Fruit fly (Drosophila melanogaster) whole organism, prepupa: ENCODE results near the gene CG2321.

Experiments
- Blimp-1 ChIP-seq: fragments of 200-800 bp; sonication (Bioruptor generic); optimal IDR thresholded peaks from 3 replicates; lab custom pipeline; 2017; ENCODE audit warnings: missing biosample characterization, missing genetic modification characterization, mild to moderate bottlenecking, moderate library complexity, missing genetic modification reagents
- CG10669 ChIP-seq: fragments of 200-800 bp; sonication (Bioruptor generic); optimal IDR thresholded peaks from 3 replicates; lab custom pipeline; 2018; ENCODE audit warnings: missing biosample characterization, mild to moderate bottlenecking, missing genetic modification characterization, moderate library complexity
- CG11762 ChIP-seq: fragments of 200-800 bp; sonication (Bioruptor generic); optimal IDR thresholded peaks from 3 replicates; lab custom pipeline; 2016; ENCODE audit warnings: missing biosample characterization, missing genetic modification characterization; ENCODE audit not compliant: insufficient read depth
- CG3032 ChIP-seq: fragments of 200-800 bp; optimal IDR thresholded peaks from 2 replicates; lab custom pipeline; 2019; ENCODE audit warnings: missing biosample characterization, mild to moderate bottlenecking, missing genetic modification characterization, moderate library complexity
- CG31627 ChIP-seq: fragments of 200-800 bp; sonication (Bioruptor generic); optimal IDR thresholded peaks from 3 replicates; lab custom pipeline; 2016; ENCODE audit warnings: missing biosample characterization, missing genetic modification characterization
- CG32006 ChIP-seq: fragments of 200-800 bp; sonication (Bioruptor generic); optimal IDR thresholded peaks from 3 replicates; lab custom pipeline; 2017; ENCODE audit warnings: missing biosample characterization, mild to moderate bottlenecking, missing genetic modification characterization
- CG34406 ChIP-seq: fragments of 200-800 bp; sonication (Bioruptor generic); optimal IDR thresholded peaks from 3 replicates; lab custom pipeline; 2016; ENCODE audit warnings: missing biosample characterization, missing genetic modification characterization
- CG6276 ChIP-seq: fragments of 200-800 bp; sonication (Bioruptor generic); optimal IDR thresholded peaks from 2 replicates; lab custom pipeline; 2017; ENCODE audit warnings: missing biosample characterization, mild to moderate bottlenecking, missing genetic modification characterization
- CG6792 ChIP-seq: fragments of 200-800 bp; sonication (Bioruptor generic); optimal IDR thresholded peaks from 3 replicates; lab custom pipeline; 2016; ENCODE audit warnings: missing biosample characterization, missing genetic modification characterization
- CG6808 ChIP-seq: fragments of 200-800 bp; sonication (Bioruptor generic); optimal IDR thresholded peaks from 3 replicates; lab custom pipeline; 2017; ENCODE audit warnings: missing biosample characterization, missing genetic modification characterization, mild to moderate bottlenecking, moderate library complexity, missing genetic modification reagents
- CG7368 ChIP-seq: fragments of 200-800 bp; sonication (Bioruptor generic); optimal IDR thresholded peaks from 3 replicates; lab custom pipeline; 2016; ENCODE audit warnings: missing biosample characterization, missing genetic modification characterization
- CG8119 ChIP-seq: fragments of 200-800 bp; sonication (Bioruptor generic); IDR thresholded peaks from 3 replicates; pipeline ENCODE4 v1.3.6; 2022; ENCODE audit warnings: missing biosample characterization, missing genetic modification characterization
- CG8319 ChIP-seq: fragments of 200-800 bp; sonication (Bioruptor generic); optimal IDR thresholded peaks from 3 replicates; lab custom pipeline; 2016; ENCODE audit warnings: missing biosample characterization, missing genetic modification characterization
- CG9139 ChIP-seq: fragments of 200-800 bp; sonication (Bioruptor generic); optimal IDR thresholded peaks from 3 replicates; lab custom pipeline; 2017; ENCODE audit warnings: missing biosample characterization, mild to moderate bottlenecking, missing genetic modification characterization
- Eip75B ChIP-seq: fragments of 200-800 bp; sonication (Bioruptor generic); optimal IDR thresholded peaks from 3 replicates; lab custom pipeline; 2016; ENCODE audit warnings: missing biosample characterization, missing genetic modification characterization
- Eip78C ChIP-seq: fragments of 200-800 bp; sonication (Bioruptor generic); peaks from one replicate; lab custom pipeline; 2016; ENCODE audit warnings: missing biosample characterization, missing genetic modification characterization
- Eip93F ChIP-seq: fragments of 200-800 bp; sonication (Bioruptor generic); optimal IDR thresholded peaks from 2 replicates; lab custom pipeline; 2016; ENCODE audit warnings: missing biosample characterization, mild to moderate bottlenecking, missing genetic modification characterization
- Ets21C ChIP-seq: fragments of 200-800 bp; sonication (Bioruptor generic); optimal IDR thresholded peaks from 3 replicates; lab custom pipeline; 2016; ENCODE audit warnings: missing biosample characterization, missing genetic modification characterization
- Ets96B ChIP-seq: fragments of 200-800 bp; optimal IDR thresholded peaks from 2 replicates; lab custom pipeline; 2019; ENCODE audit warnings: missing biosample characterization, mild to moderate bottlenecking, missing genetic modification characterization, moderate library complexity
- Hr38 ChIP-seq: sonication (Bioruptor generic); optimal IDR thresholded peaks from 2 replicates; lab custom pipeline; 2016; ENCODE audit warnings: missing biosample characterization, missing genetic modification characterization
- Hr39 ChIP-seq: fragments of 200-800 bp; sonication (Bioruptor generic); optimal IDR thresholded peaks from 2 replicates; lab custom pipeline; 2016; ENCODE audit warnings: missing biosample characterization, missing genetic modification characterization
- Hr4 ChIP-seq: fragments of 200-800 bp; sonication (Bioruptor generic); optimal IDR thresholded peaks from 3 replicates; lab custom pipeline; 2016; ENCODE audit warnings: missing biosample characterization, missing genetic modification characterization
- Lpt ChIP-seq: fragments of 200-800 bp; sonication (Bioruptor generic); optimal IDR thresholded peaks from 3 replicates; lab custom pipeline; 2016; ENCODE audit warnings: missing biosample characterization, missing genetic modification characterization
- Met ChIP-seq: fragments of 200-800 bp; sonication (Bioruptor generic); optimal IDR thresholded peaks from 3 replicates; lab custom pipeline; 2016; ENCODE audit warnings: missing biosample characterization, missing genetic modification characterization
- Sox14 ChIP-seq: fragments of 200-800 bp; sonication (Bioruptor generic); optimal IDR thresholded peaks from 3 replicates; lab custom pipeline; 2016; ENCODE audit warnings: missing biosample characterization, missing genetic modification characterization
- Sox15 ChIP-seq: fragments of 200-800 bp; sonication (Bioruptor generic); optimal IDR thresholded peaks from 3 replicates; lab custom pipeline; 2016; ENCODE audit warnings: missing biosample characterization, missing genetic modification characterization
- achi ChIP-seq: fragments of 200-800 bp; sonication (Bioruptor generic); optimal IDR thresholded peaks from 3 replicates; lab custom pipeline; 2016; ENCODE audit warnings: missing biosample characterization, missing genetic modification characterization
- acj6 ChIP-seq: fragments of 200-800 bp; sonication (Bioruptor generic); optimal IDR thresholded peaks from 3 replicates; lab custom pipeline; 2016; ENCODE audit warnings: missing biosample characterization, missing genetic modification characterization
- cyc ChIP-seq: fragments of 200-800 bp; sonication (Bioruptor generic); optimal IDR thresholded peaks from 3 replicates; lab custom pipeline; 2016; ENCODE audit warnings: missing biosample characterization, missing genetic modification characterization
- dac ChIP-seq: fragments of 200-800 bp; sonication (Bioruptor generic); optimal IDR thresholded peaks from 2 replicates; lab custom pipeline; 2017; ENCODE audit warnings: missing biosample characterization, mild to moderate bottlenecking, missing genetic modification characterization
- dsx ChIP-seq: fragments of 200-800 bp; optimal IDR thresholded peaks from 3 replicates; lab custom pipeline; 2019; ENCODE audit warnings: missing biosample characterization, mild to moderate bottlenecking, missing genetic modification characterization, moderate library complexity; ENCODE audit not compliant: poor library complexity, severe bottlenecking
- eg ChIP-seq: fragments of 200-800 bp; sonication (Bioruptor generic); IDR thresholded peaks from 3 replicates; pipeline ENCODE4 v1.3.6; 2022; ENCODE audit warnings: missing biosample characterization, missing genetic modification characterization
- esn ChIP-seq: fragments of 200-800 bp; sonication (Bioruptor generic); optimal IDR thresholded peaks from 2 replicates; lab custom pipeline; 2016; ENCODE audit warnings: missing biosample characterization, mild to moderate bottlenecking, missing genetic modification characterization, moderate library complexity
- fd59A ChIP-seq: fragments of 200-800 bp; sonication (Bioruptor generic); optimal IDR thresholded peaks from 2 replicates; lab custom pipeline; 2017; ENCODE audit warnings: missing biosample characterization, mild to moderate bottlenecking, missing genetic modification characterization, missing genetic modification reagents
- lz ChIP-seq: fragments of 200-800 bp; sonication (Bioruptor generic); optimal IDR thresholded peaks from 3 replicates; lab custom pipeline; 2016; ENCODE audit warnings: missing biosample characterization, missing genetic modification characterization
- salr ChIP-seq, 2 experiments: fragments of 200-800 bp; sonication (Bioruptor generic); optimal IDR thresholded peaks; 3 replicates each; lab custom pipeline; 2016 to 2018; ENCODE audit warnings: missing biosample characterization in 2 of 2, missing genetic modification characterization in 2 of 2, mild to moderate bottlenecking in 1 of 2
- spab ChIP-seq: fragments of 200-800 bp; sonication (Bioruptor generic); optimal IDR thresholded peaks from 2 replicates; lab custom pipeline; 2017; ENCODE audit warnings: missing biosample characterization, mild to moderate bottlenecking, missing genetic modification characterization, missing genetic modification reagents
- ss ChIP-seq, 2 experiments: fragments of 200-800 bp; sonication (Bioruptor generic); optimal IDR thresholded peaks; 2 replicates in 1 of 2; 3 replicates in 1 of 2; lab custom pipeline; 2017 to 2018; ENCODE audit warnings: mild to moderate bottlenecking in 2 of 2, missing biosample characterization in 2 of 2, missing genetic modification characterization in 2 of 2, moderate library complexity in 1 of 2
- vri ChIP-seq: fragments of 200-800 bp; sonication (Bioruptor generic); optimal IDR thresholded peaks from 3 replicates; lab custom pipeline; 2016; ENCODE audit warnings: missing biosample characterization, mild to moderate bottlenecking, missing genetic modification characterization

CG2321 gene

DNA sequence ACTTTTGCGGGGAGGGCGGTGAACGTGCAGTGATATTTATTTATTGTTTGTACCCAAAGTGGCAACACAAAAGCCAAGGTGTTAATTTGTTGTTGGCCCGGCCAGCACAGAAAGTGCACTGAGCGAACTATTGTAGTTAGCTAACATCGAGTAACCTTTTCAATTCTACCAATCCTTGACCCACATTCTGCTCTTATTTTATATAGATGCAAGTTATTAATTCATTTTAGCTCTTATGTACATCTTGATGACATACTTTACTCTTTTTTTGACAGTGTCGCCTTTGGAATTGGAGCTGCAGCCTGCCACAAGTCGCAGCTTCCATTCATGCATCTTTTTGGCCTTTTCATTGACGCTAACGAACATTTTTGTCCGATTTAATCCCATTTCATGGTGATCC lies 49.4 kb upstream of the CG2321 start (continued):
- TF ChIP-seq Blimp-1 (GFP tag; lab: Kevin White, UChicago) (peak; percentile 22), CG34406 (GFP tag; lab: Kevin White, UChicago) (peak; percentile 50), Sox15 (GFP tag; lab: Kevin White, UChicago) (no peak), cyc (GFP tag; lab: Kevin White, UChicago) (peak; percentile 73), CG8119 (GFP tag; lab: Robert Waterston, UW) (0 out of 3 replicates have a peak, but pooled peaks have one; percentile 43), dsx (GFP tag; lab: Kevin White, UChicago) (no peak), CG7368 (GFP tag; lab: Kevin White, UChicago) (peak; percentile 52), fd59A (GFP tag; lab: Kevin White, UChicago) (no peak), achi (GFP tag; lab: Kevin White, UChicago) (peak; percentile 52), esn (GFP tag; lab: Kevin White, UChicago) (peak; percentile 77), CG9139 (GFP tag; lab: Kevin White, UChicago) (no peak), CG6792 (GFP tag; lab: Kevin White, UChicago) (peak; percentile 53), acj6 (peak; percentile 51), CG3032 (tag; lab: Kevin White, UChicago) (no peak), CG6808 (GFP tag; lab: Kevin White, UChicago) (peak; percentile 26), CG8319 (GFP tag; lab: Kevin White, UChicago) (peak; percentile 32), Eip75B (GFP tag; lab: Kevin White, UChicago) (peak; percentile 55), Eip93F (GFP tag; lab: Kevin White, UChicago) (no peak), Ets21C (GFP tag; lab: Kevin White, UChicago) (peak; percentile 50), CG11762 (GFP tag; lab: Kevin White, UChicago) (peak; percentile 17)

- TF ChIP-seq dsx (GFP tag; lab: Kevin White, UChicago) (peak; percentile 22), eg (GFP tag; lab: Robert Waterston, UW) (no peak)
Observed at dm6 chr3R:29526565-29526964, 37.5 kb upstream of the CG2321 start.

DNA sequence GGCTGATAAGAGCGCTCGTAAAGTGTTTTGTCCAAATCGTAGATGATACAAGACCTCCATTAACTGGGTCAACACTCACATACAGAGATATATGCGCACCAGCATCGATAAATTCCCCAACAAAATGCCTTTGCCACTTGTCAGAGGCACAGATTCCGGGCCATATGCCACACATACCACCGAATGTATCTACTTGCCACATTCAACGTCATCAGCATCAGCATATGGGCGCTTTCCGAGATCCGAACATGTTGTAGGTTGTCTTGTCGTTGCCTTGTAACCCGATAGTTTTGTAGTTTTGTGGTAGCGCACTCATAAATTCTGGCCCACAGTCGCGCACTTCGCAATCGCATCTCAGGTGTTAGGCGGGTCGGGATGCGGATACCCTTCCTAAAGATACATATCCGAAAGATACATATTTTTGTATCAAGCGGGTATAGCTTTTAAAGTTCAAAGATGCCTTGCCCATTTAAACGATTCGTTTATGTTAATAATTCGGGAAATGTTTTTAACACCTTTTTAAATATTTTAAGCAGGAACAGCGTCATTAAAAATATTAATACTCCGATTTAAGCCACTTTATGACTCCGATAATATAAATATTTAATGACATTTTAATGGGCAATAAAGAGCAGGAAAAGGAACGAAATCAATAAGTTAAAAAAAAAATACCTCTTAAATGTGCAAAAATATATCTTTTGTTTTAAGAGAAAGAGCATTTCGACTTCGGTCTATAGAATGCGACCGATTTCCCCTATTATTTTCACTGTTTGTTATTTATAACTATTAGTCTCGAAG lies 35.1 kb upstream of the CG2321 start:
- TF ChIP-seq CG32006 (GFP tag; lab: Kevin White, UChicago) (peak; percentile 10), CG6792 (GFP tag; lab: Kevin White, UChicago) (no peak), Eip78C (GFP tag; lab: Kevin White, UChicago) (peak; percentile 19), lz (GFP tag; lab: Kevin White, UChicago) (no peak)

- peak; percentile 5 to 27 for TF ChIP-seq salr (GFP tag; optimal IDR thresholded peaks at IDR 0.05; lab: Kevin White, UChicago)
- TF ChIP-seq Lpt (GFP tag; lab: Kevin White, UChicago) = peak; percentile 7
- TF ChIP-seq Blimp-1 (GFP tag; lab: Kevin White, UChicago) = no peak
- peak; percentile 47 for TF ChIP-seq esn (GFP tag; lab: Kevin White, UChicago)
- TF ChIP-seq CG9139 (GFP tag; lab: Kevin White, UChicago) = no peak
- TF ChIP-seq CG11762 (GFP tag; lab: Kevin White, UChicago) = no peak
- TF ChIP-seq vri (GFP tag; lab: Kevin White, UChicago) = peak; percentile 9
- no peak for TF ChIP-seq Eip93F (GFP tag; lab: Kevin White, UChicago)
- no peak for TF ChIP-seq Hr38 (GFP tag; lab: Kevin White, UChicago)
- TF ChIP-seq CG6276 (GFP tag; lab: Kevin White, UChicago) = no peak
- peak; percentile 28 for TF ChIP-seq CG8319 (GFP tag; lab: Kevin White, UChicago)
- peak; percentile 75 for TF ChIP-seq CG10669 (GFP tag; lab: Kevin White, UChicago)
- TF ChIP-seq cyc (GFP tag; lab: Kevin White, UChicago) = peak; percentile 46
- peak; percentile 37 for TF ChIP-seq CG32006 (GFP tag; lab: Kevin White, UChicago)
- TF ChIP-seq Sox15 (GFP tag; lab: Kevin White, UChicago) = no peak
- TF ChIP-seq CG31627 (GFP tag; lab: Kevin White, UChicago) = peak; percentile 25
- TF ChIP-seq dac (GFP tag; lab: Kevin White, UChicago) = no peak
- TF ChIP-seq Met (GFP tag; lab: Kevin White, UChicago) = peak; percentile 41
- peak; percentile 24; the same call in 1 of the 3 replicates for TF ChIP-seq eg (GFP tag; lab: Robert Waterston, UW)
- TF ChIP-seq lz (GFP tag; lab: Kevin White, UChicago) = peak; percentile 29
- TF ChIP-seq CG6792 (GFP tag; lab: Kevin White, UChicago) = peak; percentile 49
- TF ChIP-seq CG6808 (GFP tag; lab: Kevin White, UChicago) = peak; percentile 73
- TF ChIP-seq Sox14 (GFP tag; lab: Kevin White, UChicago) = peak; percentile 36
- TF ChIP-seq CG34406 (GFP tag; lab: Kevin White, UChicago) = peak; percentile 26
- TF ChIP-seq dsx (GFP tag; lab: Kevin White, UChicago) = peak; percentile 65
- peak; percentile 37 for TF ChIP-seq Hr4 (GFP tag; lab: Kevin White, UChicago)
- TF ChIP-seq Ets96B (tag; lab: Kevin White, UChicago) = peak; percentile 75
- peak; percentile 67 for TF ChIP-seq spab (GFP tag; lab: Kevin White, UChicago)
- TF ChIP-seq Hr39 (GFP tag; lab: Kevin White, UChicago) = peak; percentile 22
- peak in 1 of 2 experiments; percentile 55 for TF ChIP-seq ss (GFP tag; optimal IDR thresholded peaks at IDR 0.05; lab: Kevin White, UChicago)
- TF ChIP-seq Eip75B (GFP tag; lab: Kevin White, UChicago) = peak; percentile 44
- TF ChIP-seq fd59A (GFP tag; lab: Kevin White, UChicago) = peak; percentile 55
Observed at dm6 chr3R:29522164-29522563, 33.1 kb upstream of the CG2321 start.
